Fruit fly (Drosophila melanogaster): ENCODE data around the gene bip1.

The bip1 gene

DNA sequence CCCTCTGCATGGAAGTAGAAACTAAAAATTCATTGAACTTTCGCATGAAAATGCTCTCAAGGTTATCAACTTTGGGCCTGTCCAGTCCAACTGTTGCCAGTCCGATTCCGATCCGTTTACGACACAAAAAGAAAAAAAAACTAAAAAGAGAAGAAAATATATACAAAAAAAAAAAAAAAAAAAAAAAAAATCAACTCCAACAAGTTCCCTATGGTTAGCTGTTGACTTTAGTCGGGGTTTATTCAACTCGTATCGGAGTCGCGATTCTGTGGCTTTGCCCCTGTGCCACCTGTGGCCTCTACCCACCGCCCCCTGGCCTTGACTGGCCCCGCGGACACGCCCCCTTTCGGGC, 44.7 kb downstream of the bip1 start:
- TF ChIP-seq Abd-B (GFP tag; optimal IDR thresholded peaks at IDR 0.05) (no peak), Rel (GFP tag; optimal IDR thresholded peaks at IDR 0.05) (peak; percentile 61), Rel (tag; optimal IDR thresholded peaks at IDR 0.05) (no peak), brk (GFP tag; optimal IDR thresholded peaks at IDR 0.05) (peak; percentile 3), HLH106 (tag; optimal IDR thresholded peaks at IDR 0.05) (no peak), Hr78 (GFP tag; optimal IDR thresholded peaks at IDR 0.05) (no peak), CrebA (GFP tag; optimal IDR thresholded peaks at IDR 0.05; ENCODE audit: borderline replicate concordance) (peak; percentile 58)

DNA sequence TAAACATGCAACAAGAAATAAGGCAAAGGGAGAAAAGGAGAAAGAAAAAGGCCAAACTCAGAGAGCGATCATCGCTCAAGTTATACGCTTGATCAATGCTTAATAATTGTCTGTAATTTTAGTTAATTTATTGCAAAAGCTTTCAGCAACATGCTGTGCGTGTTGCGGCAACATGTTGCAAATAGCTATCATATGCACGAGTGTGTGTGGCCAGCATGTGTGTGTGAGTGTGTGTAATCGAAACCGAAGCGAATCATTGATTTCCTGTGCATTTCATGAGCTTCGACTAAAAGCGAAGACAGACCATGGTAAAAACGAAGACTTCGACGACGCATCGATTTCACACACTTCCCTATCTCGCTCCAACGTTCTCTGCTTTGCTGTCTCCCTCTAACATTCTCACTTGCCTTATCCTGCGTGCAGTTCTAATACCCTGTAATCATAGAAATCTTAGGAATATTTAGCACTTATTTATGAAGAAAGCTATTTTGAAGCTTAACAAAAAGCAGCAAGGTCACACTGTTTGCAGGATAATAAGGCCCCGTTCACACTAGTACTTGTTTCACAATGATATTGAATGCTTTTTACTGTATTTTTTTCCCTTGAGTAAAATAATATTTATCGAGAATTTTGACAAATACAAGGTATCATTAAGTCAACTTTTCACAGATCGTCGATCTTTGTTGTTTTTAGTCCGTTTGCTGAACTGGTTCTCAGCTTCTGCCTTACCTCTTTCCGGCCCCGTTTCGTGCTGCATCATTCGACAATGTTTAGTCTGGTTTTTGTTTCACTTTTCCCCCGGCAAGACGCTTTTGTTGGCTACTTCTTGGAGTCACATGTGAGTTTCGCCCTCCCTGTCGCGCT, 45.3 kb downstream of the bip1 start:
- TF ChIP-seq Sp1 (GFP tag; optimal IDR thresholded peaks at IDR 0.05) (peak; percentile 34), tai (GFP tag; optimal IDR thresholded peaks at IDR 0.05) (peak; percentile 20), br (GFP tag; optimal IDR thresholded peaks at IDR 0.05) (peak; percentile 31), Vsx2 (GFP tag; optimal IDR thresholded peaks at IDR 0.05; ENCODE audit: partially characterized antibody) (peak; percentile 35), foxo (GFP tag; optimal IDR thresholded peaks at IDR 0.05) (peak in 1 of 2 experiments; percentile 34), woc (GFP tag; optimal IDR thresholded peaks at IDR 0.05) (peak; percentile 91), Hr78 (GFP tag; optimal IDR thresholded peaks at IDR 0.05) (no peak), ey (GFP tag; optimal IDR thresholded peaks at IDR 0.05) (peak; percentile 54), psq (GFP tag; optimal IDR thresholded peaks at IDR 0.05) (peak; percentile 61), OdsH (GFP tag; optimal IDR thresholded peaks at IDR 0.05) (peak; percentile 38), jim (GFP tag; optimal IDR thresholded peaks at IDR 0.05) (no peak), brk (GFP tag; optimal IDR thresholded peaks at IDR 0.05) (no peak), CG9705 (GFP tag; optimal IDR thresholded peaks at IDR 0.05) (no peak), pan (optimal IDR thresholded peaks at IDR 0.05) (peak; percentile 35), fru (GFP tag; optimal IDR thresholded peaks at IDR 0.05) (peak; percentile 37), rgr (GFP tag; optimal IDR thresholded peaks at IDR 0.05) (peak; percentile 28), h (GFP tag; optimal IDR thresholded peaks at IDR 0.05) (peak; percentile 64), dmrt93B (GFP tag; optimal IDR thresholded peaks at IDR 0.05) (peak; percentile 4), HLH106 (tag; optimal IDR thresholded peaks at IDR 0.05) (no peak), dl (GFP tag; optimal IDR thresholded peaks at IDR 0.05; ENCODE audit: insufficient read depth in 1 of 2, partially characterized antibody in 2 of 2) (peak in 1 of 2 experiments; percentile 13)

- TF ChIP-seq Mio (GFP tag; optimal IDR thresholded peaks at IDR 0.05) (no peak), Abd-B (GFP tag; optimal IDR thresholded peaks at IDR 0.05) (no peak), pan (optimal IDR thresholded peaks at IDR 0.05) (no peak), Hr78 (GFP tag; optimal IDR thresholded peaks at IDR 0.05) (no peak), Hr83 (GFP tag; optimal IDR thresholded peaks at IDR 0.05; ENCODE audit: poor library complexity, severe bottlenecking) (no peak), Vsx2 (GFP tag; optimal IDR thresholded peaks at IDR 0.05; ENCODE audit: partially characterized antibody) (no peak), Sp1 (GFP tag; optimal IDR thresholded peaks at IDR 0.05) (no peak), GATAd (GFP tag; optimal IDR thresholded peaks at IDR 0.05) (no peak), sv (GFP tag; optimal IDR thresholded peaks at IDR 0.05) (no peak)
These were observed 52.7 kb downstream of the bip1 start for dm6 chr3L:8005770-8006169.

Data from whole organism, wandering third instar larva.